Fruit fly (Drosophila melanogaster) whole organism, adult: ENCODE results near the gene HLH3B.

Source experiments
- CG11617 ChIP-seq: fragments of 200-800 bp; sonication (Bioruptor generic); optimal IDR thresholded peaks from 2 replicates; lab custom pipeline; 2017; ENCODE audit warnings: mild to moderate bottlenecking, missing biosample characterization, missing genetic modification reagents, missing genetic modification characterization
- CG12768 ChIP-seq: fragments of 200-800 bp; sonication (Bioruptor generic); optimal IDR thresholded peaks from 2 replicates; lab custom pipeline; 2017; ENCODE audit warnings: missing biosample characterization, missing genetic modification characterization, mild to moderate bottlenecking, moderate library complexity, missing genetic modification reagents
- CG14711 ChIP-seq: fragments of 200-800 bp; sonication (Bioruptor generic); optimal IDR thresholded peaks from 2 replicates; lab custom pipeline; 2018; ENCODE audit warnings: missing biosample characterization, mild to moderate bottlenecking, missing genetic modification characterization, moderate library complexity
- CG1620 ChIP-seq: fragments of 200-800 bp; sonication (Bioruptor generic); optimal IDR thresholded peaks from 2 replicates; lab custom pipeline; 2016; ENCODE audit warnings: missing biosample characterization, missing genetic modification characterization
- CG33017 ChIP-seq: fragments of 200-800 bp; sonication (Bioruptor generic); optimal IDR thresholded peaks from 2 replicates; lab custom pipeline; 2018; ENCODE audit warnings: missing biosample characterization, mild to moderate bottlenecking, missing genetic modification characterization, moderate library complexity
- CG5204 ChIP-seq: fragments of 200-800 bp; sonication (Bioruptor generic); optimal IDR thresholded peaks from 2 replicates; lab custom pipeline; 2016; ENCODE audit warnings: missing biosample characterization, missing genetic modification characterization
- CG7045 ChIP-seq: fragments of 200-800 bp; sonication (Bioruptor generic); optimal IDR thresholded peaks from 2 replicates; lab custom pipeline; 2017; ENCODE audit warnings: missing biosample characterization, mild to moderate bottlenecking, missing genetic modification characterization
- CG7101 ChIP-seq: fragments of 200-800 bp; sonication (Bioruptor generic); optimal IDR thresholded peaks from 2 replicates; lab custom pipeline; 2018; ENCODE audit warnings: missing biosample characterization, mild to moderate bottlenecking, missing genetic modification characterization, moderate library complexity
- Clk ChIP-seq: fragments of 200-800 bp; sonication (Bioruptor generic); optimal IDR thresholded peaks from 2 replicates; lab custom pipeline; 2017; ENCODE audit warnings: missing biosample characterization, missing genetic modification characterization
- Crg-1 ChIP-seq: fragments of 200-800 bp; sonication (Bioruptor generic); optimal IDR thresholded peaks from 2 replicates; lab custom pipeline; 2016; ENCODE audit warnings: missing biosample characterization, missing genetic modification characterization
- Hr96 ChIP-seq: fragments of 200-800 bp; sonication (Bioruptor generic); optimal IDR thresholded peaks from 2 replicates; lab custom pipeline; 2016; ENCODE audit warnings: missing biosample characterization, missing genetic modification characterization
- Mnt ChIP-seq: fragments of 200-800 bp; sonication (Bioruptor generic); optimal IDR thresholded peaks from 2 replicates; lab custom pipeline; 2016; ENCODE audit warnings: missing biosample characterization, mild to moderate bottlenecking, missing genetic modification characterization
- bab1 ChIP-seq: fragments of 200-800 bp; sonication (Bioruptor generic); optimal IDR thresholded peaks from 3 replicates; lab custom pipeline; 2019; ENCODE audit warnings: missing biosample characterization, mild to moderate bottlenecking, missing genetic modification characterization, moderate library complexity
- cic ChIP-seq: fragments of 200-800 bp; sonication (Bioruptor generic); optimal IDR thresholded peaks from 2 replicates; lab custom pipeline; 2017; ENCODE audit warnings: missing biosample characterization, mild to moderate bottlenecking, missing genetic modification characterization, moderate library complexity
- cnc ChIP-seq, 2 experiments: fragments of >200 bp; optimal IDR thresholded peaks; 2 replicates each; lab custom pipeline; 2017
- kay ChIP-seq: fragments of 200-800 bp; sonication (Bioruptor generic); peaks from one replicate; lab custom pipeline; 2016; ENCODE audit warnings: missing biosample characterization, missing genetic modification characterization, borderline replicate concordance
- ovo ChIP-seq: fragments of 200-800 bp; sonication (Bioruptor generic); optimal IDR thresholded peaks from 2 replicates; lab custom pipeline; 2016; ENCODE audit warnings: missing biosample characterization, missing genetic modification characterization
- pad ChIP-seq: fragments of 200-800 bp; sonication (Bioruptor generic); optimal IDR thresholded peaks from 3 replicates; lab custom pipeline; 2017; ENCODE audit warnings: missing biosample characterization, missing genetic modification characterization, mild to moderate bottlenecking, moderate library complexity, missing genetic modification reagents
- tj ChIP-seq: fragments of 200-800 bp; sonication (Bioruptor generic); optimal IDR thresholded peaks from 3 replicates; lab custom pipeline; 2017; ENCODE audit warnings: missing biosample characterization, mild to moderate bottlenecking, missing genetic modification characterization, moderate library complexity
- toe ChIP-seq: fragments of 200-800 bp; sonication (Bioruptor generic); optimal IDR thresholded peaks from 2 replicates; lab custom pipeline; 2016; ENCODE audit warnings: missing biosample characterization, missing genetic modification characterization

The HLH3B gene

DNA sequence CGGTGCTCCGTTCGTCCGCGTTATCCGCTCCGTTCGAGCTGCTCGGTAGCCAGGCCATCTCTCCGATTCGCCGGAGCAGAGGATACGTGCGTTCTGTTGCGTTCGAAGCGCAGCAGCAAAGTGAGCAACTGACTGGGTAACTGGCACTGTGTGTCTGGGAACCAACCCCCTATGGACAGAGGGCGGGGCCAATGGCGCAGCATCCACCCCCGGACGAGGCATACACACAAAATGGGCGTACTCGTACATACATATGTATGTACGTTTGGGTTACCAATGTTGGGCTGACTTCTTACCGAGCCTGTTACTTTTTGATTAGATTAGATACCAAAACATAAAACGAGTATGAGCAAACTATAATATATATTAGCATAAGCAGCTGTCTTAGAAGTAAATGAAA, at the start of gene HLH3B:
HLH3B (minus strand) TSS at position 123 of the 400 bp plus-strand sequence.
- no peak for TF ChIP-seq Clk (GFP tag; lab: Kevin White, UChicago)
- no peak for TF ChIP-seq CG7045
- TF ChIP-seq Hr96: no peak
- no peak for TF ChIP-seq toe (GFP tag; lab: Kevin White, UChicago)
- TF ChIP-seq CG14711 (tag; lab: Kevin White, UChicago): no peak
- TF ChIP-seq cnc (optimal IDR thresholded peaks at IDR 0.05; lab: Kevin White, UChicago): no peak
- TF ChIP-seq CG5204: no peak
- TF ChIP-seq bab1 (GFP tag; lab: Kevin White, UChicago): no peak
- TF ChIP-seq tj (GFP tag; lab: Kevin White, UChicago): no peak
- no peak for TF ChIP-seq ovo (GFP tag; lab: Kevin White, UChicago)
- TF ChIP-seq CG1620 (GFP tag; lab: Kevin White, UChicago): no peak
- no peak for TF ChIP-seq Crg-1

- TF ChIP-seq toe (GFP tag; lab: Kevin White, UChicago): no peak
- peak; percentile 29 for TF ChIP-seq bab1 (GFP tag; lab: Kevin White, UChicago)
Measured at dm6 chrX:2727506-2727905, 46.0 kb upstream of the HLH3B start, which contains the start of gene dwg. dwg (plus strand) TSS chrX:2727698.

DNA sequence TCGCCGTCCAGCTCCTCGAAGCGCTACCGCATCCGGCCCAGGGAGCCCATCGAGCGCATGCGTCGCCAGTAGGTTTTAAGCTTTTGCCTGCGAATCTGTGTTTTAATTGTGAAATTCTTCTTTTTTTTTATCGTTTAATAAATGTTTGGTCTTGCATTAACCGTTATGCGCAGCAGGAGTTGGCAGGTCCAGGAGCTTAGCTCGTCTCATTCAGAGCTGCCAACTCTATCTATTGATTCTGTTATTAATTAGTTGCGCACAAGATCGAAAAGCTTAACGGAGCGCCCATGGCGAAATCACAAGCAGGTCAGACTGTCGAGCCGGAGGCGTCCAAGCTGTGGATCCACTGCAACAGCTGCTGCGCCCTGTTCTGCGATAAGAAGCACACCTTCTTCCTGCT, 44.9 kb upstream of the HLH3B start, which contains the start of gene vilya:
vilya (plus strand) TSS at position 259 of the 400 bp plus-strand sequence.
- TF ChIP-seq tj (GFP tag; lab: Kevin White, UChicago): no peak

DNA sequence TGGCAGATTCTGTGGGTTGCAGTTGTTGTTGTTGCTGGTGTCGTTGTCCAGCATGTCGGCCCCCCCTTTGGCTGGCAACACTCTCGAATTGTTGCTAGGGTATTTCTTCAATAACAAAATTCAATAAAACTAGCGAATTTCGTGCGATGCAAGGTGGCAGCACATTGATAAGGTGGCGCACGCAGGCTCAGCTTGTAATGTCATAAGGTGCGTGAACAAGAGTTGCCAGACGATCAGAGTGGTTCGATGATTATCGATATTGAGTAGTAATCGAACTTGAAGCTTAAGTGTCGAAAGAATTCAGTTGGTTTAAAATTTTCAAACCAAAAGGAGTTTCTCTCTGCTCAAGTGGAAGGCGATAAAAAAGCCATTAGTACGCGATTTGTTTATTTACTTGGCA, 38.6 kb upstream of the HLH3B start, which contains the start of gene CG2701:
CG2701 (minus strand) TSS at position 206 of the 400 bp plus-strand sequence.
- TF ChIP-seq bab1 (GFP tag; lab: Kevin White, UChicago) (peak; percentile 72), Mnt (GFP tag; lab: Kevin White, UChicago) (peak; percentile 40), CG1620 (GFP tag; lab: Kevin White, UChicago) (peak; percentile 19), toe (GFP tag; lab: Kevin White, UChicago) (no peak)

DNA sequence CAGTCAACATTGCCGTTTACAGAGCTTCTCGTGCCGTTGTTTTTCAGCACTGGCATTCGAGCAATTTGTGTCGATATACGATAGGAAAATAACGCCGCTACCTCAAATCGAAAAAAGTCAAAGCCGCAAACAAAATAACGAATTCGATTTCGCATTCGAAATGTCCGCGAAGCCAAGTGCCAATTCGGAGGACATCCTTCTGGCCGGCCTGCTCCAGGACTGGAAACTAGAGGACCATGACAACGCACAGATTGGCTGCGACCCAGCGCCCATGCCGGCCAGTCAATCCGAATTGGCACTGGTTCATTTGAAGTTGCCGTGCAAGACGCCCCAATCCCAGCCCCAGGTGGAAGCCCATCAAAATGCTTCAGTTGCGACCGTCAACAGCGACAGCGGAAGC, 33.2 kb upstream of the HLH3B start:
- TF ChIP-seq cic (GFP tag; lab: Kevin White, UChicago) (no peak), bab1 (GFP tag; lab: Kevin White, UChicago) (peak; percentile 90), CG1620 (GFP tag; lab: Kevin White, UChicago) (peak; percentile 7), Hr96 (no peak), CG7101 (tag; lab: Kevin White, UChicago) (no peak), CG11617 (GFP tag; lab: Kevin White, UChicago) (peak; percentile 29), CG14711 (tag; lab: Kevin White, UChicago) (peak; percentile 15), Crg-1 (peak; percentile 1), kay (GFP tag; lab: Kevin White, UChicago) (no peak), tj (GFP tag; lab: Kevin White, UChicago) (peak; percentile 12), pad (GFP tag; lab: Kevin White, UChicago) (peak; percentile 34)

- TF ChIP-seq bab1 (GFP tag; lab: Kevin White, UChicago) (peak; percentile 20), tj (GFP tag; lab: Kevin White, UChicago) (no peak), Mnt (GFP tag; lab: Kevin White, UChicago) (peak; percentile 45), pad (GFP tag; lab: Kevin White, UChicago) (peak; percentile 9), CG1620 (GFP tag; lab: Kevin White, UChicago) (peak; percentile 0), CG7101 (tag; lab: Kevin White, UChicago) (peak; percentile 20)
Measured at dm6 chrX:2713776-2714175, 32.3 kb upstream of the HLH3B start, which contains the start of the genes CG2685 and CG2694. CG2685 (minus strand) TSS chrX:2713960. CG2694 (plus strand) TSS chrX:2714079.

DNA sequence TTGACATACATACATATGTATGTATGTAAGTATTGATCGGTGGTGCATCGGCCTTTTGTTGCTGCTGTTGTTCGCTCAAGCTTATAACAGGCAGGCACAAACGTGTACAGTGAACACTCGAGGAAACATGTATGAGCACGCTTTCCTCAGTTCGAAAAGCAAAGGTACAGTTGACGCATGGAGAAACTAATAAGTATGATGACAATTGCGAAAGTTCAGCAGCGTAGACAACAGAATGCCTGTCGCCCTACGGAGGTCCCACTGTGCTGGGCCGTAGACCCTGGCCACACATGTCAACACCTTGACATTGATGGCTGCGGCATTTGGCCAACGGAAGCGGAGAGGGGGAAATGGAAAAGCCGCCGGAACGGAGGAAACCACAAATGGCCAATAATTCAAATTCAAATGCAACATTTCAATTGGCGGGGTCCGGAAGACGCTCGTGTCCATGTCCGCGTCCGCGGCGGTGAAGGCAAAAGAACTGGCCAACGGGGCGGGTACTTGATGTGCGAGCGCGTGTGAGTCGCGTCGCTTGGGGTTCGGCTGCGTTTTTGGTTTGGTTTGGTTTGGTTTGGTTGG, 26.7 kb upstream of the HLH3B start, which contains the start of gene CG2681:
CG2681 (plus strand) TSS at position 529 of the 579 bp plus-strand sequence.
- no peak for TF ChIP-seq kay (GFP tag; lab: Kevin White, UChicago)
- TF ChIP-seq Crg-1: peak; percentile 9
- TF ChIP-seq CG14711 (tag; lab: Kevin White, UChicago): no peak
- TF ChIP-seq CG5204: no peak
- TF ChIP-seq cnc (optimal IDR thresholded peaks at IDR 0.05; lab: Kevin White, UChicago): no peak
- TF ChIP-seq Mnt (GFP tag; lab: Kevin White, UChicago): peak; percentile 44
- peak; percentile 18 for TF ChIP-seq Hr96
- TF ChIP-seq bab1 (GFP tag; lab: Kevin White, UChicago): no peak
- no peak for TF ChIP-seq ovo (GFP tag; lab: Kevin White, UChicago)
- no peak for TF ChIP-seq cic (GFP tag; lab: Kevin White, UChicago)
- TF ChIP-seq Clk (GFP tag; lab: Kevin White, UChicago): no peak
- TF ChIP-seq CG12768 (GFP tag; lab: Kevin White, UChicago): no peak
- TF ChIP-seq tj (GFP tag; lab: Kevin White, UChicago): no peak
- peak; percentile 1 for TF ChIP-seq pad (GFP tag; lab: Kevin White, UChicago)
- TF ChIP-seq CG7045: no peak
- TF ChIP-seq toe (GFP tag; lab: Kevin White, UChicago): peak; percentile 17
- peak; percentile 42 for TF ChIP-seq CG7101 (tag; lab: Kevin White, UChicago)
- TF ChIP-seq CG11617 (GFP tag; lab: Kevin White, UChicago): peak; percentile 7
- no peak for TF ChIP-seq CG1620 (GFP tag; lab: Kevin White, UChicago)
- no peak for TF ChIP-seq CG33017
